Fruit fly (Drosophila melanogaster) whole organism, prepupa: Measurements from ENCODE around the gene CG43072.

Experiments used
- CG10669 ChIP-seq: fragments of 200-800 bp; sonication (Bioruptor generic); optimal IDR thresholded peaks from 3 replicates; lab custom pipeline; 2018; ENCODE audit warnings: missing biosample characterization, mild to moderate bottlenecking, missing genetic modification characterization, moderate library complexity
- CG11294 ChIP-seq: fragments of 200-800 bp; sonication (Bioruptor generic); IDR thresholded peaks from 2 replicates; pipeline ENCODE4 v1.3.6; 2022; ENCODE audit warnings: missing biosample characterization, missing genetic modification characterization
- CG11902 ChIP-seq: fragments of 200-800 bp; sonication (Bioruptor generic); optimal IDR thresholded peaks from 3 replicates; lab custom pipeline; 2016; ENCODE audit warnings: missing biosample characterization, missing genetic modification characterization
- CG15336 ChIP-seq: fragments of 200-800 bp; sonication (Bioruptor generic); IDR thresholded peaks from 2 replicates; pipeline ENCODE4 v1.3.6; 2022; ENCODE audit warnings: missing biosample characterization, missing genetic modification characterization
- CG1621 ChIP-seq: fragments of 200-800 bp; sonication (Bioruptor generic); optimal IDR thresholded peaks from 3 replicates; lab custom pipeline; 2018; ENCODE audit warnings: missing biosample characterization, mild to moderate bottlenecking, missing genetic modification characterization
- CG16779 ChIP-seq: fragments of 200-800 bp; sonication (Bioruptor generic); optimal IDR thresholded peaks from 3 replicates; lab custom pipeline; 2017; ENCODE audit warnings: missing biosample characterization, mild to moderate bottlenecking, missing genetic modification characterization
- CG3032 ChIP-seq: fragments of 200-800 bp; optimal IDR thresholded peaks from 2 replicates; lab custom pipeline; 2019; ENCODE audit warnings: missing biosample characterization, mild to moderate bottlenecking, missing genetic modification characterization, moderate library complexity
- CG31627 ChIP-seq: fragments of 200-800 bp; sonication (Bioruptor generic); optimal IDR thresholded peaks from 3 replicates; lab custom pipeline; 2016; ENCODE audit warnings: missing biosample characterization, missing genetic modification characterization
- CG32006 ChIP-seq: fragments of 200-800 bp; sonication (Bioruptor generic); optimal IDR thresholded peaks from 3 replicates; lab custom pipeline; 2017; ENCODE audit warnings: missing biosample characterization, mild to moderate bottlenecking, missing genetic modification characterization
- CG34406 ChIP-seq: fragments of 200-800 bp; sonication (Bioruptor generic); optimal IDR thresholded peaks from 3 replicates; lab custom pipeline; 2016; ENCODE audit warnings: missing biosample characterization, missing genetic modification characterization
- CG3919 ChIP-seq: fragments of 200-800 bp; sonication (Bioruptor generic); optimal IDR thresholded peaks from 3 replicates; lab custom pipeline; 2016; ENCODE audit warnings: missing biosample characterization, missing genetic modification characterization
- CG4318 ChIP-seq: fragments of 200-800 bp; sonication (Bioruptor generic); optimal IDR thresholded peaks from 3 replicates; lab custom pipeline; 2017; ENCODE audit warnings: missing biosample characterization, mild to moderate bottlenecking, missing genetic modification characterization
- CG6163 ChIP-seq: fragments of 200-800 bp; sonication (Bioruptor generic); IDR thresholded peaks from 3 replicates; pipeline ENCODE4 v1.3.6; 2022; ENCODE audit warnings: missing biosample characterization, missing genetic modification characterization
- CG6276 ChIP-seq: fragments of 200-800 bp; sonication (Bioruptor generic); optimal IDR thresholded peaks from 2 replicates; lab custom pipeline; 2017; ENCODE audit warnings: missing biosample characterization, mild to moderate bottlenecking, missing genetic modification characterization
- CG6792 ChIP-seq: fragments of 200-800 bp; sonication (Bioruptor generic); optimal IDR thresholded peaks from 3 replicates; lab custom pipeline; 2016; ENCODE audit warnings: missing biosample characterization, missing genetic modification characterization
- CG6808 ChIP-seq: fragments of 200-800 bp; sonication (Bioruptor generic); optimal IDR thresholded peaks from 3 replicates; lab custom pipeline; 2017; ENCODE audit warnings: missing biosample characterization, missing genetic modification characterization, mild to moderate bottlenecking, moderate library complexity, missing genetic modification reagents
- CG6854 ChIP-seq: fragments of 200-800 bp; sonication (Bioruptor generic); optimal IDR thresholded peaks from 2 replicates; lab custom pipeline; 2017; ENCODE audit warnings: missing biosample characterization, mild to moderate bottlenecking, missing genetic modification characterization
- CG7368 ChIP-seq: fragments of 200-800 bp; sonication (Bioruptor generic); optimal IDR thresholded peaks from 3 replicates; lab custom pipeline; 2016; ENCODE audit warnings: missing biosample characterization, missing genetic modification characterization
- CG8119 ChIP-seq: fragments of 200-800 bp; sonication (Bioruptor generic); IDR thresholded peaks from 3 replicates; pipeline ENCODE4 v1.3.6; 2022; ENCODE audit warnings: missing biosample characterization, missing genetic modification characterization
- CG8319 ChIP-seq: fragments of 200-800 bp; sonication (Bioruptor generic); optimal IDR thresholded peaks from 3 replicates; lab custom pipeline; 2016; ENCODE audit warnings: missing biosample characterization, missing genetic modification characterization
- CG8632 ChIP-seq: fragments of 200-800 bp; sonication (Bioruptor generic); optimal IDR thresholded peaks from 3 replicates; lab custom pipeline; 2016; ENCODE audit warnings: missing biosample characterization, missing genetic modification characterization
- Eip75B ChIP-seq: fragments of 200-800 bp; sonication (Bioruptor generic); optimal IDR thresholded peaks from 3 replicates; lab custom pipeline; 2016; ENCODE audit warnings: missing biosample characterization, missing genetic modification characterization
- Eip78C ChIP-seq: fragments of 200-800 bp; sonication (Bioruptor generic); peaks from one replicate; lab custom pipeline; 2016; ENCODE audit warnings: missing biosample characterization, missing genetic modification characterization
- Eip93F ChIP-seq: fragments of 200-800 bp; sonication (Bioruptor generic); optimal IDR thresholded peaks from 2 replicates; lab custom pipeline; 2016; ENCODE audit warnings: missing biosample characterization, mild to moderate bottlenecking, missing genetic modification characterization
- Ets21C ChIP-seq: fragments of 200-800 bp; sonication (Bioruptor generic); optimal IDR thresholded peaks from 3 replicates; lab custom pipeline; 2016; ENCODE audit warnings: missing biosample characterization, missing genetic modification characterization
- Ets96B ChIP-seq: fragments of 200-800 bp; optimal IDR thresholded peaks from 2 replicates; lab custom pipeline; 2019; ENCODE audit warnings: missing biosample characterization, mild to moderate bottlenecking, missing genetic modification characterization, moderate library complexity
- Gug ChIP-seq: fragments of 200-800 bp; sonication (Bioruptor generic); IDR thresholded peaks from 2 replicates; pipeline ENCODE4 v1.3.6; 2022; ENCODE audit warnings: missing biosample characterization, missing genetic modification characterization
- Hr38 ChIP-seq: sonication (Bioruptor generic); optimal IDR thresholded peaks from 2 replicates; lab custom pipeline; 2016; ENCODE audit warnings: missing biosample characterization, missing genetic modification characterization
- Hr39 ChIP-seq: fragments of 200-800 bp; sonication (Bioruptor generic); optimal IDR thresholded peaks from 2 replicates; lab custom pipeline; 2016; ENCODE audit warnings: missing biosample characterization, missing genetic modification characterization
- Hr4 ChIP-seq: fragments of 200-800 bp; sonication (Bioruptor generic); optimal IDR thresholded peaks from 3 replicates; lab custom pipeline; 2016; ENCODE audit warnings: missing biosample characterization, missing genetic modification characterization
- Lpt ChIP-seq: fragments of 200-800 bp; sonication (Bioruptor generic); optimal IDR thresholded peaks from 3 replicates; lab custom pipeline; 2016; ENCODE audit warnings: missing biosample characterization, missing genetic modification characterization
- Met ChIP-seq: fragments of 200-800 bp; sonication (Bioruptor generic); optimal IDR thresholded peaks from 3 replicates; lab custom pipeline; 2016; ENCODE audit warnings: missing biosample characterization, missing genetic modification characterization
- OdsH ChIP-seq: fragments of 200-800 bp; sonication (Bioruptor generic); optimal IDR thresholded peaks from 3 replicates; lab custom pipeline; 2016; ENCODE audit warnings: missing biosample characterization, missing genetic modification characterization
- Smox ChIP-seq: fragments of 200-800 bp; sonication (Bioruptor generic); optimal IDR thresholded peaks from 3 replicates; lab custom pipeline; 2016; ENCODE audit warnings: missing biosample characterization, missing genetic modification characterization
- Sox102F ChIP-seq: fragments of 200-800 bp; sonication (Bioruptor generic); optimal IDR thresholded peaks from 2 replicates; lab custom pipeline; 2016; ENCODE audit warnings: missing biosample characterization, mild to moderate bottlenecking, missing genetic modification characterization
- Sox14 ChIP-seq: fragments of 200-800 bp; sonication (Bioruptor generic); optimal IDR thresholded peaks from 3 replicates; lab custom pipeline; 2016; ENCODE audit warnings: missing biosample characterization, missing genetic modification characterization
- Sox15 ChIP-seq: fragments of 200-800 bp; sonication (Bioruptor generic); optimal IDR thresholded peaks from 3 replicates; lab custom pipeline; 2016; ENCODE audit warnings: missing biosample characterization, missing genetic modification characterization
- achi ChIP-seq: fragments of 200-800 bp; sonication (Bioruptor generic); optimal IDR thresholded peaks from 3 replicates; lab custom pipeline; 2016; ENCODE audit warnings: missing biosample characterization, missing genetic modification characterization
- acj6 ChIP-seq: fragments of 200-800 bp; sonication (Bioruptor generic); optimal IDR thresholded peaks from 3 replicates; lab custom pipeline; 2016; ENCODE audit warnings: missing biosample characterization, missing genetic modification characterization
- cyc ChIP-seq: fragments of 200-800 bp; sonication (Bioruptor generic); optimal IDR thresholded peaks from 3 replicates; lab custom pipeline; 2016; ENCODE audit warnings: missing biosample characterization, missing genetic modification characterization
- dac ChIP-seq: fragments of 200-800 bp; sonication (Bioruptor generic); optimal IDR thresholded peaks from 2 replicates; lab custom pipeline; 2017; ENCODE audit warnings: missing biosample characterization, mild to moderate bottlenecking, missing genetic modification characterization
- dsx ChIP-seq: fragments of 200-800 bp; optimal IDR thresholded peaks from 3 replicates; lab custom pipeline; 2019; ENCODE audit warnings: missing biosample characterization, mild to moderate bottlenecking, missing genetic modification characterization, moderate library complexity; ENCODE audit not compliant: poor library complexity, severe bottlenecking
- eg ChIP-seq: fragments of 200-800 bp; sonication (Bioruptor generic); IDR thresholded peaks from 3 replicates; pipeline ENCODE4 v1.3.6; 2022; ENCODE audit warnings: missing biosample characterization, missing genetic modification characterization
- esn ChIP-seq: fragments of 200-800 bp; sonication (Bioruptor generic); optimal IDR thresholded peaks from 2 replicates; lab custom pipeline; 2016; ENCODE audit warnings: missing biosample characterization, mild to moderate bottlenecking, missing genetic modification characterization, moderate library complexity
- fd59A ChIP-seq: fragments of 200-800 bp; sonication (Bioruptor generic); optimal IDR thresholded peaks from 2 replicates; lab custom pipeline; 2017; ENCODE audit warnings: missing biosample characterization, mild to moderate bottlenecking, missing genetic modification characterization, missing genetic modification reagents
- fd85E ChIP-seq: fragments of 200-800 bp; sonication (Bioruptor generic); optimal IDR thresholded peaks from 3 replicates; lab custom pipeline; 2016; ENCODE audit warnings: missing biosample characterization, missing genetic modification characterization
- net ChIP-seq: fragments of 200-800 bp; sonication (Bioruptor generic); optimal IDR thresholded peaks from 3 replicates; lab custom pipeline; 2016; ENCODE audit warnings: missing biosample characterization, missing genetic modification characterization
- pdm3 ChIP-seq: fragments of 200-800 bp; sonication (Bioruptor generic); optimal IDR thresholded peaks from 3 replicates; lab custom pipeline; 2016; ENCODE audit warnings: missing biosample characterization, missing genetic modification characterization
- spab ChIP-seq: fragments of 200-800 bp; sonication (Bioruptor generic); optimal IDR thresholded peaks from 2 replicates; lab custom pipeline; 2017; ENCODE audit warnings: missing biosample characterization, mild to moderate bottlenecking, missing genetic modification characterization, missing genetic modification reagents
- ss ChIP-seq, 2 experiments: fragments of 200-800 bp; sonication (Bioruptor generic); optimal IDR thresholded peaks; 2 replicates in 1 of 2; 3 replicates in 1 of 2; lab custom pipeline; 2017 to 2018; ENCODE audit warnings: mild to moderate bottlenecking in 2 of 2, missing biosample characterization in 2 of 2, missing genetic modification characterization in 2 of 2, moderate library complexity in 1 of 2
- svp ChIP-seq: fragments of 200-800 bp; sonication (Bioruptor generic); peaks from one replicate; lab custom pipeline; 2016; ENCODE audit warnings: missing biosample characterization, missing genetic modification characterization
- topi ChIP-seq: fragments of 200-800 bp; sonication (Bioruptor generic); optimal IDR thresholded peaks from 3 replicates; lab custom pipeline; 2016; ENCODE audit warnings: missing biosample characterization, missing genetic modification characterization
- vri ChIP-seq: fragments of 200-800 bp; sonication (Bioruptor generic); optimal IDR thresholded peaks from 3 replicates; lab custom pipeline; 2016; ENCODE audit warnings: missing biosample characterization, mild to moderate bottlenecking, missing genetic modification characterization

Gene CG43072

DNA sequence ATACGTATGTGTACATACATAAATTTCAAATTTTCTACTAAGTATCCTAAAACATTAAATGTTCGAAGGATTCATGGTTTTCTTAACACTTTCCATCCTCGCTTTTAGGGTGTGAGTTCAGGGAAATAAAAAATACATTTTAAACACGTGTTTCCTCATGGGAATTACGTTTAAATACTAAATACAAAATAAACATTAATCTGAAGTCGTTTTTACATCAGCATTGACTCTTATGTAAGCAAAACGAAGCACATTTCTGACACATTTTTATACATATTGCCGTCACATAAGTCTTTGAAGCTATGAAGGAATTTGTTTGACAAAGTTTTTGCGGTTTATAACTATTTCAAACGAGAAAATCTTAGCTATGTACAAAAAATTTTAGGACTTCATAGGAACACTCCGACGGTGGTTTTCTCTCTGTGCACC, 33.4 kb downstream of the CG43072 start:
- TF ChIP-seq CG8119 (no peak; the same call in 2 of the 3 replicates), achi (GFP tag; lab: Kevin White, UChicago) (peak; percentile 53), CG34406 (GFP tag; lab: Kevin White, UChicago) (peak; percentile 53), Met (GFP tag; lab: Kevin White, UChicago) (peak; percentile 73), Eip75B (peak; percentile 44), Hr39 (GFP tag; lab: Kevin White, UChicago) (peak; percentile 61), CG8319 (GFP tag; lab: Kevin White, UChicago) (peak; percentile 35), dac (no peak), CG11294 (GFP tag; lab: Robert Waterston, UW) (no peak), eg (GFP tag; lab: Robert Waterston, UW) (no peak), Sox102F (GFP tag; lab: Kevin White, UChicago) (peak; percentile 49), fd85E (GFP tag; lab: Kevin White, UChicago) (no peak), Sox15 (GFP tag; lab: Kevin White, UChicago) (peak; percentile 60), Eip78C (GFP tag; lab: Kevin White, UChicago) (peak; percentile 94), svp (GFP tag; lab: Kevin White, UChicago) (peak; percentile 89), CG16779 (tag; lab: Kevin White, UChicago) (peak; percentile 36), Ets96B (peak; percentile 43), acj6 (GFP tag; lab: Kevin White, UChicago) (peak; percentile 64), CG6163 (GFP tag; lab: Robert Waterston, UW) (no peak), Smox (peak; percentile 69), spab (peak; percentile 56), CG11902 (GFP tag; lab: Kevin White, UChicago) (peak; percentile 20), CG32006 (peak; percentile 70), Gug (GFP tag; lab: Robert Waterston, UW) (no peak), Sox14 (GFP tag; lab: Kevin White, UChicago) (peak; percentile 57), CG15336 (GFP tag; lab: Robert Waterston, UW) (no peak), fd59A (GFP tag; lab: Kevin White, UChicago) (peak; percentile 58), CG31627 (peak; percentile 63), dsx (GFP tag; lab: Kevin White, UChicago) (peak; percentile 9), cyc (GFP tag; lab: Kevin White, UChicago) (peak; percentile 61), topi (GFP tag; lab: Kevin White, UChicago) (peak; percentile 75), CG7368 (GFP tag; lab: Kevin White, UChicago) (peak; percentile 24), esn (GFP tag; lab: Kevin White, UChicago) (peak; percentile 89), Hr4 (GFP tag; lab: Kevin White, UChicago) (peak; percentile 35), CG6276 (no peak), ss (GFP tag; optimal IDR thresholded peaks at IDR 0.05; lab: Kevin White, UChicago) (peak in 1 of 2 experiments; percentile 7), CG6792 (GFP tag; lab: Kevin White, UChicago) (peak; percentile 49), pdm3 (GFP tag; lab: Kevin White, UChicago) (peak; percentile 65), CG10669 (peak; percentile 30), CG1621 (tag; lab: Kevin White, UChicago) (no peak), CG3032 (tag; lab: Kevin White, UChicago) (peak; percentile 44), CG8632 (GFP tag; lab: Kevin White, UChicago) (peak; percentile 42), vri (no peak), Lpt (GFP tag; lab: Kevin White, UChicago) (peak; percentile 31), CG6808 (peak; percentile 74), Eip93F (GFP tag; lab: Kevin White, UChicago) (no peak), net (peak; percentile 44), CG3919 (GFP tag; lab: Kevin White, UChicago) (peak; percentile 54), CG6854 (GFP tag; lab: Kevin White, UChicago) (no peak), CG4318 (GFP tag; lab: Kevin White, UChicago) (no peak), Ets21C (GFP tag; lab: Kevin White, UChicago) (peak; percentile 62), Hr38 (no peak), OdsH (GFP tag; lab: Kevin White, UChicago) (peak; percentile 59)
